Fruit fly (Drosophila melanogaster) whole organism, embryonic: ENCODE results near the gene AGO2.

Experiments
- Antp ChIP-seq: fragments of 200-800 bp; sonication (Bioruptor generic); optimal IDR thresholded peaks from 3 replicates; lab custom pipeline; 2016; ENCODE audit warnings: missing biosample characterization, missing genetic modification characterization
- Awh ChIP-seq: fragments of 200-800 bp; sonication (Bioruptor generic); IDR thresholded peaks from 2 replicates; pipeline ENCODE4, ENCODE4 v1.3.6; 2022; ENCODE audit warnings: missing biosample characterization, missing genetic modification characterization
- B-H1 ChIP-seq: fragments of 200-800 bp; sonication (Bioruptor generic); IDR thresholded peaks from 3 replicates; pipeline ENCODE4 v1.3.6; 2022; ENCODE audit warnings: missing biosample characterization, missing genetic modification characterization
- B-H2 ChIP-seq: fragments of 200-800 bp; sonication (Bioruptor generic); optimal IDR thresholded peaks from 2 replicates; lab custom pipeline; 2018; ENCODE audit warnings: missing biosample characterization, mild to moderate bottlenecking, missing genetic modification characterization
- CG11560 ChIP-seq: fragments of 200-800 bp; sonication (Bioruptor generic); IDR thresholded peaks from 3 replicates; pipeline ENCODE4 v1.3.6; 2022; ENCODE audit warnings: missing biosample characterization, missing genetic modification characterization
- CG12769 ChIP-seq: fragments of 200-800 bp; sonication (Bioruptor generic); optimal IDR thresholded peaks from 2 replicates; lab custom pipeline; 2019; ENCODE audit warnings: missing biosample characterization, mild to moderate bottlenecking, missing genetic modification characterization, moderate library complexity
- CG12942 ChIP-seq: fragments of 200-800 bp; sonication (Bioruptor generic); optimal IDR thresholded peaks from 3 replicates; lab custom pipeline; 2016; ENCODE audit warnings: missing biosample characterization, missing genetic modification characterization
- CG13624 ChIP-seq: fragments of 200-800 bp; sonication (Bioruptor generic); optimal IDR thresholded peaks from 2 replicates; lab custom pipeline; 2016; ENCODE audit warnings: missing biosample characterization, missing genetic modification characterization
- CG14965 ChIP-seq: fragments of 200-800 bp; sonication (Bioruptor generic); optimal IDR thresholded peaks from 2 replicates; lab custom pipeline; 2016; ENCODE audit warnings: missing biosample characterization, missing genetic modification characterization, borderline replicate concordance
- CG1529 ChIP-seq: fragments of 200-800 bp; sonication (Bioruptor generic); optimal IDR thresholded peaks from 3 replicates; lab custom pipeline; 2018; ENCODE audit warnings: missing biosample characterization, missing genetic modification characterization
- CG17186 ChIP-seq: fragments of 200-800 bp; sonication (Bioruptor generic); optimal IDR thresholded peaks from 3 replicates; lab custom pipeline; 2017; ENCODE audit warnings: missing biosample characterization, missing genetic modification reagents, missing genetic modification characterization
- CG17568 ChIP-seq: fragments of 200-800 bp; sonication (Bioruptor generic); optimal IDR thresholded peaks from 2 replicates; lab custom pipeline; 2018; ENCODE audit warnings: missing biosample characterization, mild to moderate bottlenecking, missing genetic modification characterization, moderate library complexity
- CG17802 ChIP-seq: fragments of 200-800 bp; sonication (Bioruptor generic); optimal IDR thresholded peaks from 2 replicates; lab custom pipeline; 2018; ENCODE audit warnings: missing biosample characterization, mild to moderate bottlenecking, missing genetic modification characterization, moderate library complexity
- CG17912 ChIP-seq: fragments of 200-800 bp; sonication (Bioruptor generic); optimal IDR thresholded peaks from 2 replicates; lab custom pipeline; 2018; ENCODE audit warnings: missing biosample characterization, mild to moderate bottlenecking, missing genetic modification characterization
- CG18011 ChIP-seq: fragments of 200-800 bp; sonication (Bioruptor generic); optimal IDR thresholded peaks from 2 replicates; lab custom pipeline; 2017; ENCODE audit warnings: missing biosample characterization, missing genetic modification characterization, mild to moderate bottlenecking, moderate library complexity, missing genotype
- CG18619 ChIP-seq: fragments of 200-800 bp; sonication (Bioruptor generic); optimal IDR thresholded peaks from 3 replicates; lab custom pipeline; 2017; ENCODE audit warnings: missing biosample characterization, mild to moderate bottlenecking, missing genetic modification characterization
- CG30431 ChIP-seq: fragments of 200-800 bp; sonication (Bioruptor generic); optimal IDR thresholded peaks from 2 replicates; lab custom pipeline; 2017; ENCODE audit warnings: missing biosample characterization, missing genetic modification characterization
- CG31224 ChIP-seq: fragments of 200-800 bp; sonication (Bioruptor generic); IDR thresholded peaks from 2 replicates; pipeline ENCODE4 v1.3.6; 2022; ENCODE audit warnings: missing biosample characterization, missing genetic modification characterization
- CG33213 ChIP-seq: fragments of 200-800 bp; sonication (Bioruptor generic); optimal IDR thresholded peaks from 3 replicates; lab custom pipeline; 2016; ENCODE audit warnings: missing biosample characterization, missing genetic modification characterization
- CG34376 ChIP-seq: fragments of 200-800 bp; sonication (Bioruptor generic); optimal IDR thresholded peaks from 2 replicates; lab custom pipeline; 2018; ENCODE audit warnings: missing biosample characterization, mild to moderate bottlenecking, missing genetic modification characterization
- CHES-1-like ChIP-seq: fragments of 200-800 bp; sonication (Bioruptor generic); optimal IDR thresholded peaks from 2 replicates; lab custom pipeline; 2016; ENCODE audit warnings: missing biosample characterization, missing genetic modification characterization
- Drgx ChIP-seq: fragments of 200-800 bp; sonication (Bioruptor generic); IDR thresholded peaks from 2 replicates; pipeline ENCODE4 v1.3.6; 2022; ENCODE audit warnings: missing biosample characterization, missing genetic modification characterization
- H2.0 ChIP-seq: fragments of 200-800 bp; sonication (Bioruptor generic); IDR thresholded peaks from 2 replicates; pipeline ENCODE4 v1.3.6; 2022; ENCODE audit warnings: missing biosample characterization, missing genetic modification characterization
- NC2β ChIP-seq: fragments of 200-800 bp; sonication (Bioruptor generic); optimal IDR thresholded peaks from 2 replicates; lab custom pipeline; 2016; ENCODE audit warnings: missing biosample characterization, missing genetic modification characterization
- NfI ChIP-seq: fragments of 200-800 bp; sonication (Bioruptor generic); optimal IDR thresholded peaks from 3 replicates; lab custom pipeline; 2018; ENCODE audit warnings: missing biosample characterization, mild to moderate bottlenecking, missing genetic modification characterization, moderate library complexity
- Sry-β ChIP-seq: fragments of 200-800 bp; sonication (Bioruptor generic); optimal IDR thresholded peaks from 2 replicates; lab custom pipeline; 2018; ENCODE audit warnings: missing biosample characterization, mild to moderate bottlenecking, missing genetic modification characterization, moderate library complexity
- Stat92E ChIP-seq, 3 experiments: fragments of >200 bp in 2 of 3; fragments of 200-800 bp in 1 of 3; sonication (Bioruptor generic) in 1 of 3; optimal IDR thresholded peaks; 2 replicates each; lab custom pipeline; 2017 to 2019; ENCODE audit warnings: missing biosample characterization in 3 of 3, missing genetic modification characterization in 3 of 3, mild to moderate bottlenecking in 1 of 3, moderate library complexity in 1 of 3
- TFAM ChIP-seq: fragments of 200-800 bp; sonication (Bioruptor generic); optimal IDR thresholded peaks from 2 replicates; lab custom pipeline; 2017; ENCODE audit warnings: missing biosample characterization, missing genetic modification characterization, inconsistent platforms
- Taf1 ChIP-seq: fragments of 200-800 bp; sonication (Bioruptor generic); IDR thresholded peaks from 2 replicates; pipeline ENCODE4 v1.3.6; 2022; ENCODE audit warnings: missing biosample characterization, missing genetic modification characterization
- Xbp1 ChIP-seq: fragments of 200-800 bp; sonication (Bioruptor generic); optimal IDR thresholded peaks from 3 replicates; lab custom pipeline; 2016; ENCODE audit warnings: missing biosample characterization, mild to moderate bottlenecking, missing genetic modification characterization
- Xrp1 ChIP-seq: fragments of 200-800 bp; sonication (Bioruptor generic); IDR thresholded peaks from 2 replicates; pipeline ENCODE4 v1.3.6; 2022; ENCODE audit warnings: missing biosample characterization, missing genetic modification characterization
- ac ChIP-seq: fragments of 200-800 bp; sonication (Bioruptor generic); optimal IDR thresholded peaks from 3 replicates; lab custom pipeline; 2017; ENCODE audit warnings: missing biosample characterization, mild to moderate bottlenecking, missing genetic modification characterization
- ato ChIP-seq: fragments of 200-800 bp; sonication (Bioruptor generic); IDR thresholded peaks from 2 replicates; pipeline ENCODE4 v1.3.6; 2022; ENCODE audit warnings: missing biosample characterization, missing genetic modification characterization; ENCODE audit not compliant: partially characterized antibody
- bbx ChIP-seq: fragments of 200-800 bp; sonication (Bioruptor generic); IDR thresholded peaks from 2 replicates; pipeline ENCODE4 v1.3.6; 2022; ENCODE audit warnings: missing biosample characterization, missing genetic modification characterization; ENCODE audit not compliant: partially characterized antibody
- bowl ChIP-seq: fragments of 200-800 bp; sonication (Bioruptor generic); IDR thresholded peaks from 2 replicates; pipeline ENCODE4 v1.3.6; 2022; ENCODE audit warnings: missing biosample characterization, missing genetic modification characterization
- btn ChIP-seq: fragments of 200-800 bp; sonication (Bioruptor generic); optimal IDR thresholded peaks from 2 replicates; lab custom pipeline; 2016; ENCODE audit warnings: missing biosample characterization, missing genetic modification characterization
- chm ChIP-seq: fragments of 200-800 bp; sonication (Bioruptor generic); IDR thresholded peaks from 2 replicates; pipeline ENCODE4 v1.3.6; 2022; ENCODE audit warnings: missing biosample characterization, missing genetic modification characterization
- disco-r ChIP-seq: fragments of 200-800 bp; sonication (Bioruptor generic); optimal IDR thresholded peaks from 2 replicates; lab custom pipeline; 2016; ENCODE audit warnings: missing biosample characterization, missing genetic modification characterization
- dm ChIP-seq: fragments of 200-800 bp; sonication (Bioruptor generic); optimal IDR thresholded peaks from 3 replicates; lab custom pipeline; 2016; ENCODE audit warnings: missing biosample characterization, missing genetic modification characterization
- en ChIP-seq: fragments of 200-800 bp; sonication (Bioruptor generic); optimal IDR thresholded peaks from 2 replicates; lab custom pipeline; 2016; ENCODE audit warnings: missing biosample characterization, missing genetic modification characterization
- fd64A ChIP-seq: fragments of 200-800 bp; sonication (Bioruptor generic); optimal IDR thresholded peaks from 3 replicates; lab custom pipeline; 2018; ENCODE audit warnings: missing biosample characterization, mild to moderate bottlenecking, missing genetic modification characterization
- hb ChIP-seq: fragments of 200-800 bp; sonication (Bioruptor generic); IDR thresholded peaks from 3 replicates; pipeline ENCODE4 v1.3.6; 2022; ENCODE audit warnings: missing biosample characterization, missing genetic modification characterization; ENCODE audit not compliant: partially characterized antibody
- inv ChIP-seq: fragments of 200-800 bp; sonication (Bioruptor generic); IDR thresholded peaks from 2 replicates; pipeline ENCODE4 v1.3.6; 2022; ENCODE audit warnings: missing biosample characterization, missing genetic modification characterization; ENCODE audit not compliant: partially characterized antibody
- ken ChIP-seq: fragments of 200-800 bp; sonication (Bioruptor generic); IDR thresholded peaks from 3 replicates; pipeline ENCODE4 v1.3.6; 2022; ENCODE audit warnings: missing biosample characterization, missing genetic modification characterization
- lilli ChIP-seq: fragments of 200-800 bp; sonication (Bioruptor generic); optimal IDR thresholded peaks from 3 replicates; lab custom pipeline; 2016; ENCODE audit warnings: missing biosample characterization, missing genetic modification characterization
- mld ChIP-seq: fragments of 200-800 bp; sonication (Bioruptor generic); IDR thresholded peaks from 3 replicates; pipeline ENCODE4 v1.3.6; 2022; ENCODE audit warnings: missing biosample characterization, missing genetic modification characterization; ENCODE audit not compliant: partially characterized antibody
- p53 ChIP-seq: fragments of 200-800 bp; sonication (Bioruptor generic); optimal IDR thresholded peaks from 2 replicates; lab custom pipeline; 2016; ENCODE audit warnings: missing biosample characterization, missing genetic modification characterization
- pnt ChIP-seq: fragments of 200-800 bp; sonication (Bioruptor generic); optimal IDR thresholded peaks from 3 replicates; lab custom pipeline; 2016; ENCODE audit warnings: missing biosample characterization, missing genetic modification characterization
- scrt ChIP-seq: fragments of 200-800 bp; sonication (Bioruptor generic); optimal IDR thresholded peaks from 2 replicates; lab custom pipeline; 2018; ENCODE audit warnings: missing biosample characterization, mild to moderate bottlenecking, missing genetic modification characterization, moderate library complexity
- wor ChIP-seq: fragments of 200-800 bp; sonication (Bioruptor generic); IDR thresholded peaks from 2 replicates; pipeline ENCODE4 v1.3.6; 2022; ENCODE audit warnings: missing biosample characterization, missing genetic modification characterization
- zfh2 ChIP-seq: fragments of 200-800 bp; sonication (Bioruptor generic); optimal IDR thresholded peaks from 2 replicates; lab custom pipeline; 2016; ENCODE audit warnings: missing biosample characterization, missing genetic modification characterization

AGO2 gene

DNA sequence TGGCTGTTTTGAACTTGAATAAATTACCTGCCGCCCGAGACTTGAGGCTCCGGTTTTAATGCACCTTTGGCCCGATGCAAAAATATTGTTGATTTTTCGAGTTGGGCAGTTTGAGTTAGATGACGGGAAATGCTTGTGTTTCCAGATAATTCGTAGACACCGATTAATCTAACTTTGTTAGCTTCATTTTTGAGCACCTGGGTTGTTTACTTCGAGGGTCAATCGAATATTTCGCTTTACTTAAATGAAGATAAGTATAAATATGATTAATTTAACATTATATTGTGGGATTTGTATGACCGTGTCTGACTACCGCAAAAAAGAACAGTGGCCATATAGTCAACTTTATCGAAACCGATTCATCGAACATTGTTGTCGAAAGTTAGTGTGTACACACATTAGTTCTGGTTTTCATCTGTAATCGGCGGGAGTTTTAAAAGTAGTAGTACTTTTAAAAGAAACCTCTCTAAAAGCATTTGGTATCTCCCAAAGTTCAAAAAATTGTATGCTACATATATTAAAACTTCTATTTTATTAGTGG is 30.0 kb upstream of the AGO2 start, which contains the start of gene CG7945 (continued):
- TF ChIP-seq NfI (GFP tag; lab: Kevin White, UChicago) (no peak), CG33213 (no peak), pnt (GFP tag; lab: Kevin White, UChicago) (no peak), ken (GFP tag; lab: Robert Waterston, UW) (no peak), CG12942 (no peak), bowl (GFP tag; lab: Robert Waterston, UW) (no peak), ac (GFP tag; lab: Kevin White, UChicago) (no peak), Antp (GFP tag; lab: Kevin White, UChicago) (no peak), hb (GFP tag; lab: Robert Waterston, UW) (no peak), CG1529 (GFP tag; lab: Kevin White, UChicago) (no peak), CG34376 (no peak), p53 (GFP tag; lab: Kevin White, UChicago) (no peak), CG31224 (GFP tag; lab: Robert Waterston, UW) (no peak), disco-r (GFP tag; lab: Kevin White, UChicago) (no peak), Taf1 (GFP tag; lab: Robert Waterston, UW) (no peak), CG11560 (tag; lab: Robert Waterston, UW) (no peak), CHES-1-like (no peak), Xbp1 (no peak), CG17912 (GFP tag; lab: Kevin White, UChicago) (no peak), ato (GFP tag; lab: Robert Waterston, UW) (peak; percentile 51; the same call in 1 of the 2 replicates), CG17568 (GFP tag; lab: Kevin White, UChicago) (peak; percentile 17), CG30431 (no peak), fd64A (GFP tag; lab: Kevin White, UChicago) (no peak), CG17186 (peak; percentile 39), Drgx (no peak), B-H2 (GFP tag; lab: Kevin White, UChicago) (peak; percentile 22), dm (no peak), btn (GFP tag; lab: Kevin White, UChicago) (no peak), Sry-β (GFP tag; lab: Kevin White, UChicago) (no peak), CG14965 (no peak), zfh2 (no peak), NC2β (GFP tag; lab: Kevin White, UChicago) (no peak), CG12769 (tag; lab: Kevin White, UChicago) (no peak), Stat92E (GFP tag; optimal IDR thresholded peaks at IDR 0.05; lab: Kevin White, UChicago) (peak in 1 of 3 experiments; percentile 49), en (GFP tag; lab: Kevin White, UChicago) (no peak), CG13624 (no peak), scrt (GFP tag; lab: Kevin White, UChicago) (no peak), mld (GFP tag; lab: Robert Waterston, UW) (0 out of 3 replicates have a peak, but pooled peaks have one; percentile 28), B-H1 (GFP tag; lab: Robert Waterston, UW) (no peak), Xrp1 (GFP tag; lab: Robert Waterston, UW) (no peak), CG18011 (GFP tag; lab: Kevin White, UChicago) (no peak), chm (no peak), CG17802 (no peak), inv (GFP tag; lab: Robert Waterston, UW) (no peak), CG18619 (no peak), lilli (no peak), wor (GFP tag; lab: Robert Waterston, UW) (no peak), H2.0 (no peak), TFAM (GFP tag; lab: Kevin White, UChicago) (no peak), bbx (GFP tag; lab: Robert Waterston, UW) (no peak; the same call in 1 of the 2 replicates), Awh (GFP tag; lab: Robert Waterston, UW) (no peak)
